Worm (Caenorhabditis elegans) whole organism, late embryonic: Measurements from ENCODE around the gene R07E4.5.

Experiments
- ahr-1 ChIP-seq: sonication (generic microtip); optimal IDR thresholded peaks from 2 replicates; lab custom pipeline; 2016; ENCODE audit warnings: missing genetic modification characterization, missing compliant biosample characterization
- ama-1 ChIP-seq: fragments of 150-350 bp; optimal IDR thresholded peaks from 2 replicates; lab custom pipeline; 2014
- ceh-19 ChIP-seq: fragments of 200-800 bp; sonication (Bioruptor generic); optimal IDR thresholded peaks from 2 replicates; lab custom pipeline; 2018; ENCODE audit warnings: mild to moderate bottlenecking, missing genetic modification characterization, missing compliant biosample characterization
- ceh-34 ChIP-seq: sonication (generic microtip); optimal IDR thresholded peaks from 2 replicates; lab custom pipeline; 2016; ENCODE audit warnings: mild to moderate bottlenecking, missing genetic modification characterization, missing compliant biosample characterization
- elt-2 ChIP-seq: sonication (generic microtip); optimal IDR thresholded peaks from 2 replicates; lab custom pipeline; 2016; ENCODE audit warnings: missing genetic modification reagents, missing genetic modification characterization, missing compliant biosample characterization
- fkh-10 ChIP-seq: fragments of 150-350 bp; optimal IDR thresholded peaks from 2 replicates; lab custom pipeline; 2014; ENCODE audit warnings: missing biosample characterization, missing genetic modification reagents, missing genetic modification characterization
- hlh-6 ChIP-seq: sonication (generic microtip); optimal IDR thresholded peaks from 2 replicates; lab custom pipeline; 2016; ENCODE audit warnings: missing genotype, missing genetic modification characterization, missing compliant biosample characterization
- lin-11 ChIP-seq: fragments of 200-800 bp; sonication (Bioruptor generic); optimal IDR thresholded peaks from 2 replicates; lab custom pipeline; 2018; ENCODE audit warnings: mild to moderate bottlenecking, missing genetic modification characterization, missing compliant biosample characterization
- pha-4 ChIP-seq: fragments of 150-350 bp; optimal IDR thresholded peaks from 2 replicates; lab custom pipeline; 2018; ENCODE audit warnings: missing biosample characterization, missing genetic modification reagents, missing genetic modification characterization
- rnt-1 ChIP-seq: sonication (generic microtip); optimal IDR thresholded peaks from 2 replicates; lab custom pipeline; 2016; ENCODE audit warnings: missing genetic modification characterization, missing compliant biosample characterization
- sox-2 ChIP-seq: fragments of 200-800 bp; sonication (Bioruptor generic); IDR thresholded peaks from 2 replicates; pipeline ENCODE4 v1.3.6; 2022; ENCODE audit warnings: missing genetic modification reagents, missing genetic modification characterization, missing compliant biosample characterization
- sox-4 ChIP-seq: sonication (generic microtip); optimal IDR thresholded peaks from 2 replicates; lab custom pipeline; 2017; ENCODE audit warnings: mild to moderate bottlenecking, missing genetic modification characterization, inconsistent platforms, missing compliant biosample characterization

DNA sequence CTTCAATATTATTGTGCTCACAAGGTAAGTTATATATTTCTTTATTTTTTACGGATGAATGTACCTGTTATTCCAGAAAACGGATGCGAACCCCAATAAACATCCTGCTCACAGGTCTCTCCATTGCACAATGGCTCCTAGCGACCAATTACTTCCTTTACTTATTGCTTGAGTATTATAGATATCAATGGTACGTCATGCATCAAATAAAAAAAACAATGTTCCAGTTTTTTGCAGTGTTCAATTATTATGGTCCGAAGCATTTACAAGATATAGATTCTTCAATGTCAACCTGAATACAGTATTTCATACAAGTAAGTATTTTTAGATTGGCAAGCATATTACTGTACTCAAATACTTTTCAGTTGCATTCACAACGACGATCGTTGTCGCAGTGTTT is 20.1 kb downstream of the R07E4.5 start:
- TF ChIP-seq hlh-6 (tag; lab: Kevin White, UChicago), result no peak
- TF ChIP-seq pha-4, result no peak
- no peak for TF ChIP-seq rnt-1 (tag; lab: Kevin White, UChicago)
- TF ChIP-seq sox-4, result no peak
- TF ChIP-seq elt-2, result no peak
- TF ChIP-seq ceh-19 (GFP tag; lab: Kevin White, UChicago), result no peak
- no peak for TF ChIP-seq sox-2
- no peak for TF ChIP-seq fkh-10 (GFP tag; lab: Kevin White, UChicago)
- TF ChIP-seq ama-1 (lab: Kevin White, UChicago), result no peak
- TF ChIP-seq ceh-34 (tag; lab: Kevin White, UChicago), result no peak
- TF ChIP-seq ahr-1 (tag; lab: Kevin White, UChicago), result no peak
- no peak for TF ChIP-seq lin-11 (tag; lab: Kevin White, UChicago)
